Fruit fly (Drosophila melanogaster) whole organism, prepupa: ENCODE results near the gene CG1979.

ENCODE experiments used
- CG10631 ChIP-seq: fragments of 200-800 bp; sonication (Bioruptor generic); optimal IDR thresholded peaks from 2 replicates; lab custom pipeline; 2016; ENCODE audit warnings: missing biosample characterization, missing genetic modification characterization
- CG4318 ChIP-seq: fragments of 200-800 bp; sonication (Bioruptor generic); optimal IDR thresholded peaks from 3 replicates; lab custom pipeline; 2017; ENCODE audit warnings: missing biosample characterization, mild to moderate bottlenecking, missing genetic modification characterization
- CG6276 ChIP-seq: fragments of 200-800 bp; sonication (Bioruptor generic); optimal IDR thresholded peaks from 2 replicates; lab custom pipeline; 2017; ENCODE audit warnings: missing biosample characterization, mild to moderate bottlenecking, missing genetic modification characterization
- Sox102F ChIP-seq: fragments of 200-800 bp; sonication (Bioruptor generic); optimal IDR thresholded peaks from 2 replicates; lab custom pipeline; 2016; ENCODE audit warnings: missing biosample characterization, mild to moderate bottlenecking, missing genetic modification characterization
- Sox14 ChIP-seq: fragments of 200-800 bp; sonication (Bioruptor generic); optimal IDR thresholded peaks from 3 replicates; lab custom pipeline; 2016; ENCODE audit warnings: missing biosample characterization, missing genetic modification characterization
- net ChIP-seq: fragments of 200-800 bp; sonication (Bioruptor generic); optimal IDR thresholded peaks from 3 replicates; lab custom pipeline; 2016; ENCODE audit warnings: missing biosample characterization, missing genetic modification characterization

DNA sequence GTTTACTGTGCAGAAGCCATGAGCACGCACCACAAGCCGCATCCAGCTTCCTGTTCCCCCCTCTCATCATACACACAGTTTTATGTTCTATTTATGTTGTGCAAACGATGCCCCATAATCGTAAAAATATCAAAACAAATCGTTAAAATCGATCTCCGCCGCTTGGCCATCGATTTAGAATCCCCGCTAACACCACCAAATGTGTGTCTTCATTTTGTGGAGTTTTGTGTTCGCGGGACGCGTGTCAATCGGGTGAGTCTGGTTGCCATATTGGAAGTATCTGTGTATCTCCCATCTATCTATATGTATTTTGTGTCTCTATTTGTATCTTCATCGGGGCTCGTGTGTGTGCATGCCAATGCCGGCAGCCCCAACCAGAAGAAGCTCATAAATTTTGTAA, 19.9 kb upstream of the CG1979 start:
- TF ChIP-seq CG10631 (GFP tag; lab: Kevin White, UChicago) (no peak), Sox102F (GFP tag; lab: Kevin White, UChicago) (no peak), Sox14 (GFP tag; lab: Kevin White, UChicago) (no peak), CG4318 (GFP tag; lab: Kevin White, UChicago) (no peak), CG6276 (GFP tag; lab: Kevin White, UChicago) (no peak), net (GFP tag; lab: Kevin White, UChicago) (no peak)
